Fruit fly (Drosophila melanogaster): ENCODE results near the gene CG8117.

dm6 chrX:15620439-15621227 lies 23.4 kb upstream of the CG8117 start:
- TF ChIP-seq Dif (GFP tag; optimal IDR thresholded peaks at IDR 0.05; ENCODE audit: partially characterized antibody) (no peak), CG9705 (GFP tag; optimal IDR thresholded peaks at IDR 0.05) (no peak), fru (GFP tag; optimal IDR thresholded peaks at IDR 0.05) (no peak)
